Worm (Caenorhabditis elegans) whole organism, late embryonic: ENCODE measurements around the gene T05A7.7.

Source experiments
- C08G9.2 ChIP-seq: sonication (generic microtip); optimal IDR thresholded peaks from 2 replicates; lab custom pipeline; 2016; ENCODE audit warnings: mild to moderate bottlenecking, missing genetic modification characterization, moderate library complexity, missing compliant biosample characterization
- C38D4.7 ChIP-seq: fragments of 200-800 bp; sonication (Bioruptor generic); optimal IDR thresholded peaks from 2 replicates; lab custom pipeline; 2018; ENCODE audit warnings: mild to moderate bottlenecking, missing genetic modification characterization, moderate library complexity, missing compliant biosample characterization
- K02D7.2 ChIP-seq: sonication (generic microtip); optimal IDR thresholded peaks from 2 replicates; lab custom pipeline; 2017; ENCODE audit warnings: mild to moderate bottlenecking, missing genetic modification characterization, missing compliant biosample characterization
- T23F11.4 ChIP-seq: fragments of 200-800 bp; sonication (Bioruptor generic); optimal IDR thresholded peaks from 2 replicates; lab custom pipeline; 2018; ENCODE audit warnings: mild to moderate bottlenecking, missing genetic modification characterization, missing compliant biosample characterization
- ahr-1 ChIP-seq: sonication (generic microtip); optimal IDR thresholded peaks from 2 replicates; lab custom pipeline; 2016; ENCODE audit warnings: missing genetic modification characterization, missing compliant biosample characterization
- ama-1 ChIP-seq: fragments of 150-350 bp; optimal IDR thresholded peaks from 2 replicates; lab custom pipeline; 2014
- ceh-14 ChIP-seq: sonication (generic microtip); optimal IDR thresholded peaks from 2 replicates; lab custom pipeline; 2016; ENCODE audit warnings: missing genotype, missing genetic modification characterization, missing compliant biosample characterization
- ceh-2 ChIP-seq: sonication (generic microtip); optimal IDR thresholded peaks from 2 replicates; lab custom pipeline; 2016; ENCODE audit warnings: missing genotype, missing genetic modification characterization, missing compliant biosample characterization
- ceh-22 ChIP-seq: sonication (generic microtip); optimal IDR thresholded peaks from 2 replicates; lab custom pipeline; 2017; ENCODE audit warnings: missing biosample characterization, missing genetic modification characterization
- ceh-34 ChIP-seq: sonication (generic microtip); optimal IDR thresholded peaks from 2 replicates; lab custom pipeline; 2016; ENCODE audit warnings: mild to moderate bottlenecking, missing genetic modification characterization, missing compliant biosample characterization
- mec-3 ChIP-seq: sonication (generic microtip); optimal IDR thresholded peaks from 2 replicates; lab custom pipeline; 2016; ENCODE audit warnings: borderline replicate concordance, missing genetic modification characterization, missing compliant biosample characterization
- pha-2 ChIP-seq: sonication (generic microtip); optimal IDR thresholded peaks from 2 replicates; lab custom pipeline; 2017; ENCODE audit warnings: mild to moderate bottlenecking, missing genetic modification characterization, missing compliant biosample characterization
- pros-1 ChIP-seq: fragments of 150-350 bp; optimal IDR thresholded peaks from 2 replicates; lab custom pipeline; 2014; ENCODE audit warnings: missing biosample characterization, missing genetic modification reagents, missing genetic modification characterization
- sdc-2 ChIP-seq: sonication (generic microtip); optimal IDR thresholded peaks from 2 replicates; lab custom pipeline; 2016; ENCODE audit warnings: missing genotype, missing genetic modification characterization, missing compliant biosample characterization

Gene T05A7.7

ce11 chrII:4631479-4631878 lies 49.8 kb downstream of the T05A7.7 start:
- no peak for TF ChIP-seq T23F11.4
- TF ChIP-seq ceh-22 (tag; lab: Kevin White, UChicago): no peak
- no peak for TF ChIP-seq ceh-34
- TF ChIP-seq ahr-1 (tag; lab: Kevin White, UChicago): no peak
- no peak for TF ChIP-seq pha-2 (tag; lab: Kevin White, UChicago)
- TF ChIP-seq pros-1: no peak
- no peak for TF ChIP-seq ceh-2 (tag; lab: Kevin White, UChicago)
- no peak for TF ChIP-seq mec-3 (tag; lab: Kevin White, UChicago)
- no peak for TF ChIP-seq C38D4.7 (GFP tag; lab: Kevin White, UChicago)
- TF ChIP-seq sdc-2 (tag; lab: Kevin White, UChicago): no peak
- no peak for TF ChIP-seq K02D7.2
- no peak for TF ChIP-seq ama-1
- TF ChIP-seq C08G9.2: no peak
- TF ChIP-seq ceh-14 (tag; lab: Kevin White, UChicago): no peak
